Worm (Caenorhabditis elegans): ENCODE results near the gene F36H9.10.

Gene F36H9.10

DNA sequence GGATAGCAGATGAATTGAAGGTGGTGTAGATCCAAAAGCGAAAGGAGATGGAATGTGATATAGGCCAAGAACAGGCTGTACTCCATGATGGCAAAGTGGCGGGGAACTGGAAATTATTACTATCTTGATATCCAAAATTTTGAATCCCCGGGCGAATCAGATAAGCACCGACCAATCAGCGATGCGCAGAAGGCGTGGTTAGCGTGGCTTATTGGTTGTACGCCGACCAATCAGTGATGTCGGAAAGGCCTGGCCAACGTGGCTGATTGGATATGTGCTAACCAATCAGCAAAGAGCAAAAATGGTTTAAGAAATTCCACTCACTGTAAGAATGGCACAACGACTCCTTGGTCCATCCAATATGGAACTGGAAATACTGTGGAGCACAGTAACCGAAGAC is 18.0 kb upstream of the F36H9.10 start:
- TF ChIP-seq sma-3 (GFP tag; optimal IDR thresholded peaks at IDR 0.05) = no peak
- TF ChIP-seq alr-1 (tag; optimal IDR thresholded peaks at IDR 0.05) = no peak
- TF ChIP-seq lin-11 (tag; optimal IDR thresholded peaks at IDR 0.05) = no peak
- TF ChIP-seq nhr-11 (tag; optimal IDR thresholded peaks at IDR 0.05) = no peak
- TF ChIP-seq sem-4 (tag; optimal IDR thresholded peaks at IDR 0.05) = no peak
- TF ChIP-seq skn-1 (tag; optimal IDR thresholded peaks at IDR 0.05) = no peak
- TF ChIP-seq R02D3.7 (tag; optimal IDR thresholded peaks at IDR 0.05) = no peak
- no peak for TF ChIP-seq nhr-23 (tag; optimal IDR thresholded peaks at IDR 0.05)
- TF ChIP-seq nhr-12 (tag; optimal IDR thresholded peaks at IDR 0.05) = no peak
- TF ChIP-seq lin-13 (GFP tag; optimal IDR thresholded peaks at IDR 0.05) = no peak

DNA sequence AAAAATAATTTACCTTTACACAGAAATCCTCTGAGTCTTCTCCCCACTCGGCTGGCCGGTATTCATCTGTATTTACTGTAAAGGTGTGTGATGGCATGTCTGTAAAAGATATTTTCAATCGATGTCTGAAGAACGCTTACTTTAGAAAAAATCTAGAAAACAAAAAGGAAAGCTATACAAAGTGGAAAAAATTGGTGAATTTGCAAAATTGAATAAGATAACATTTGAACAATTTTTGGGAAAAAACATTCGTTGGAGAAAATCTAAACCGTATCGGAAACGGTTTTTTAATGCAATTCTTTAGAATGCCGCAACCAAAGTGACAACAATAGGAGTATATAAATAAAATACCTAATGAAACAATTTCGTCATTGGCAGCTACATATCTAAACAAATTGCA is 16.1 kb upstream of the F36H9.10 start, which contains the start of gene F36H9.5:
Gene F36H9.5 (minus strand): TSS at position 101 of the 400 bp plus-strand sequence.
- TF ChIP-seq nhr-23 (tag; optimal IDR thresholded peaks at IDR 0.05) (no peak), ztf-4 (tag; optimal IDR thresholded peaks at IDR 0.05) (no peak), nhr-11 (tag; optimal IDR thresholded peaks at IDR 0.05) (no peak), lin-11 (tag; optimal IDR thresholded peaks at IDR 0.05) (no peak), blmp-1 (tag; optimal IDR thresholded peaks at IDR 0.05; ENCODE audit: insufficient read depth) (no peak), dmd-4 (tag; optimal IDR thresholded peaks at IDR 0.05) (no peak), egl-27 (tag; optimal IDR thresholded peaks at IDR 0.05) (no peak), nhr-25 (tag; optimal IDR thresholded peaks at IDR 0.05) (no peak), lin-39 (tag; optimal IDR thresholded peaks at IDR 0.05) (no peak)

ce11 chrV:1788157-1788556 is 9.8 kb upstream of the F36H9.10 start, which contains the start of gene F36H9.2:
Gene F36H9.2 (plus strand): TSS chrV:1788457.
- TF ChIP-seq ztf-1 (GFP tag; conservative IDR thresholded peaks at IDR 0.05) = no peak
- TF ChIP-seq mab-5 (tag; optimal IDR thresholded peaks at IDR 0.05) = no peak
- no peak for TF ChIP-seq ceh-82 (tag; optimal IDR thresholded peaks at IDR 0.05)
- no peak for TF ChIP-seq dmd-4 (tag; optimal IDR thresholded peaks at IDR 0.05)
- TF ChIP-seq ztf-4 (tag; optimal IDR thresholded peaks at IDR 0.05) = no peak
- TF ChIP-seq lsy-2 (tag; optimal IDR thresholded peaks at IDR 0.05) = no peak
- no peak for TF ChIP-seq ama-1 (optimal IDR thresholded peaks at IDR 0.05)
- TF ChIP-seq mdl-1 (tag; optimal IDR thresholded peaks at IDR 0.05) = no peak
- TF ChIP-seq unc-55 (GFP tag; optimal IDR thresholded peaks at IDR 0.05) = no peak
- TF ChIP-seq crh-2 (tag; optimal IDR thresholded peaks at IDR 0.05) = no peak
- no peak for TF ChIP-seq nhr-77 (tag; optimal IDR thresholded peaks at IDR 0.05)
- no peak for TF ChIP-seq skn-1 (tag; optimal IDR thresholded peaks at IDR 0.05)
- TF ChIP-seq ceh-16 (tag; optimal IDR thresholded peaks at IDR 0.05) = no peak
- TF ChIP-seq nhr-23 (tag; optimal IDR thresholded peaks at IDR 0.05) = no peak
- no peak for TF ChIP-seq C34F6.9 (tag; optimal IDR thresholded peaks at IDR 0.05)
- no peak for TF ChIP-seq gmeb-1 (tag; optimal IDR thresholded peaks at IDR 0.05)
- no peak for TF ChIP-seq fos-1 (tag; optimal IDR thresholded peaks at IDR 0.05)
- no peak for TF ChIP-seq nhr-6 (tag; optimal IDR thresholded peaks at IDR 0.05)

DNA sequence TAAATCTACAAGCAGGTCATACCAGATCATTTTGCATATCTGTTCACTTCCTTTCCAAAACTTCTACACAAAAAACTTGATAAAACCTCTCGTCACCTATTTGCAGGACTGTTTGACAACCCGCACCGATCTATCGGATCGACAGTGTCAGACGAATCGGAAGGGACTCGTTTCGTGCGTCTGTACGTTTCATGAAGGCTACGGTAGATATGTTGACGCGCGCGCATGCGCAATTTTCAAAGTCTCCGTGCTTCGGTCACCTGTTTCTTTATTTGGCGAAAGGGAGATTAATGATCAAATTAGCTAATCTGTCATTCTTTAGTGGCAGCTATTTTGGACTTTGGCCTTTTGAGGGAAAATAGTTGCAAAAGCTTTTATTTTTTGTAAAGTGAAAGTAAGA is 8.5 kb upstream of the F36H9.10 start:
- peak; percentile 78 for TF ChIP-seq nhr-21 (tag; optimal IDR thresholded peaks at IDR 0.05)
- peak; percentile 76 for TF ChIP-seq nhr-25 (tag; optimal IDR thresholded peaks at IDR 0.05)
- no peak for TF ChIP-seq ama-1 (optimal IDR thresholded peaks at IDR 0.05)
- peak; percentile 3 for TF ChIP-seq sem-4 (tag; optimal IDR thresholded peaks at IDR 0.05)
- TF ChIP-seq blmp-1 (tag; optimal IDR thresholded peaks at IDR 0.05; ENCODE audit: insufficient read depth) = peak; percentile 59
- no peak for TF ChIP-seq crh-2 (tag; optimal IDR thresholded peaks at IDR 0.05)
- TF ChIP-seq sma-3 (GFP tag; optimal IDR thresholded peaks at IDR 0.05) = peak; percentile 26
- TF ChIP-seq ztf-4 (tag; optimal IDR thresholded peaks at IDR 0.05) = no peak

- no peak for TF ChIP-seq mbf-1 (tag; optimal IDR thresholded peaks at IDR 0.05)
- no peak for TF ChIP-seq R02D3.7 (tag; optimal IDR thresholded peaks at IDR 0.05)
- no peak for TF ChIP-seq nhr-21 (tag; optimal IDR thresholded peaks at IDR 0.05)
- TF ChIP-seq skn-1 (tag; optimal IDR thresholded peaks at IDR 0.05) = no peak
- no peak for TF ChIP-seq ZK546.5 (tag; optimal IDR thresholded peaks at IDR 0.05)
- TF ChIP-seq C34F6.9 (tag; optimal IDR thresholded peaks at IDR 0.05) = no peak
- no peak for TF ChIP-seq nhr-23 (tag; optimal IDR thresholded peaks at IDR 0.05)
- no peak for TF ChIP-seq nhr-129 (tag; optimal IDR thresholded peaks at IDR 0.05)
- TF ChIP-seq ztf-11 (tag; optimal IDR thresholded peaks at IDR 0.05) = no peak
- TF ChIP-seq sma-3 (GFP tag; optimal IDR thresholded peaks at IDR 0.05) = no peak
- TF ChIP-seq lin-13 (GFP tag; optimal IDR thresholded peaks at IDR 0.05) = no peak
- no peak for TF ChIP-seq ama-1 (optimal IDR thresholded peaks at IDR 0.05)
- TF ChIP-seq nhr-25 (tag; optimal IDR thresholded peaks at IDR 0.05) = no peak
- TF ChIP-seq aly-2 (tag; optimal IDR thresholded peaks at IDR 0.05) = no peak
These were observed 3.8 kb upstream of the F36H9.10 start, which contains the start of gene F36H9.1 for ce11 chrV:1794218-1794617. Gene F36H9.1 (plus strand): TSS chrV:1794518.
